Fruit fly (Drosophila melanogaster): Measurements from ENCODE around the gene bond.

The bond gene

DNA sequence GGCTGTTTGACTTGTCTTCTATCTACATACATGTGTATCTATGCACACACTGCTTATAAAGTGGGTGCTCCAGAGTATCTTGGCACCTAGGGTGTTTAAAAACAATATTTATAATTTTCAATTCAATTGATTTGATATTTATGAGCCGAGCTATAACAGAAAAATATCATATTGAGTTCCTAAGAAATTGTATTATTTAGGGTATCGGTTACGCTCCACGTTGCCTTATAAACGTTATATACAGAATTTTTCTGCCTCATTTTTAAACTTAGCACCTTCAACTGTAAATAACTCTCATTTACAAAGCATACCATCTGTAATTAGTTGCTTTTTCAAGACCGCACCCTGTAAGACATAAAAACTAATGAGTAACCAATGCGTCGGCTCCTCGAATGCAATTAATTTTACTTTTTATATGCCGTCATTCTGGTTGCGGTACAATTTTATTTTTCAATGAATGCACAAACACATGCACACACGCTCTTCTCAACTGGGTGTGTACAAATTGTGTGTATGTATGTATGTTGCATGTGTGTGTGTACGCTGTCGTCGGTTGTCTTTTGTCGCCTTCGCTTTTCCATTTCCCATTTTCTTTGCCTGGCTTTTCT is 40.3 kb downstream of the bond start (continued):
- TF ChIP-seq unc-4 (GFP tag; IDR thresholded peaks at IDR 0.05; ENCODE audit: partially characterized antibody): no peak
- TF ChIP-seq MBD-R2 (GFP tag; IDR thresholded peaks at IDR 0.05): no peak
- TF ChIP-seq CG14667 (GFP tag; IDR thresholded peaks at IDR 0.05): no peak
- TF ChIP-seq Ada2b (GFP tag; IDR thresholded peaks at IDR 0.05): 0 out of 2 replicates have a peak, but pooled peaks have one; percentile 13
- no peak for TF ChIP-seq ham (GFP tag; IDR thresholded peaks at IDR 0.05)
- peak; percentile 68 for TF ChIP-seq CG8924 (tag; optimal IDR thresholded peaks at IDR 0.05)
- peak; percentile 35 for TF ChIP-seq cato (GFP tag; optimal IDR thresholded peaks at IDR 0.05; ENCODE audit: borderline replicate concordance)
- peak; percentile 28 for TF ChIP-seq TFAM (GFP tag; optimal IDR thresholded peaks at IDR 0.05)
- TF ChIP-seq CG4707 (GFP tag; optimal IDR thresholded peaks at IDR 0.05): peak; percentile 49
- peak; percentile 42 for TF ChIP-seq CG10654 (GFP tag; optimal IDR thresholded peaks at IDR 0.05)
- TF ChIP-seq CG7928 (GFP tag; optimal IDR thresholded peaks at IDR 0.05): no peak
- peak; percentile 47 for TF ChIP-seq Atf3 (GFP tag; optimal IDR thresholded peaks at IDR 0.05)
- TF ChIP-seq dysf (GFP tag; IDR thresholded peaks at IDR 0.05): no peak
- peak; percentile 69 for TF ChIP-seq CG6254 (GFP tag; optimal IDR thresholded peaks at IDR 0.05)
- no peak for TF ChIP-seq CG3281 (GFP tag; optimal IDR thresholded peaks at IDR 0.05)
- TF ChIP-seq grn (GFP tag; optimal IDR thresholded peaks at IDR 0.05): peak; percentile 31
- no peak for TF ChIP-seq Opbp (GFP tag; IDR thresholded peaks at IDR 0.05; ENCODE audit: partially characterized antibody)
- TF ChIP-seq shn (GFP tag; optimal IDR thresholded peaks at IDR 0.05): peak; percentile 52
- no peak for TF ChIP-seq pita (GFP tag; optimal IDR thresholded peaks at IDR 0.05)
- TF ChIP-seq CHES-1-like (GFP tag; optimal IDR thresholded peaks at IDR 0.05): no peak
- no peak for TF ChIP-seq Fer2 (tag; optimal IDR thresholded peaks at IDR 0.05)
- no peak for TF ChIP-seq H15 (GFP tag; IDR thresholded peaks at IDR 0.05)
- no peak for TF ChIP-seq peb (GFP tag; IDR thresholded peaks at IDR 0.05)
- TF ChIP-seq ssp (GFP tag; IDR thresholded peaks at IDR 0.05): peak; percentile 33; the same call in 1 of the 2 replicates
- no peak for TF ChIP-seq mld (GFP tag; IDR thresholded peaks at IDR 0.05; ENCODE audit: partially characterized antibody)
- no peak for TF ChIP-seq Lim3 (GFP tag; IDR thresholded peaks at IDR 0.05)
- peak; percentile 51 for TF ChIP-seq bab2 (GFP tag; optimal IDR thresholded peaks at IDR 0.05)
- TF ChIP-seq CG14860 (GFP tag; IDR thresholded peaks at IDR 0.05; ENCODE audit: partially characterized antibody): no peak
- no peak for TF ChIP-seq CG16813 (GFP tag; IDR thresholded peaks at IDR 0.05; ENCODE audit: partially characterized antibody)
- TF ChIP-seq chinmo (GFP tag; IDR thresholded peaks at IDR 0.05; ENCODE audit: partially characterized antibody): peak; percentile 51; the same call in 1 of the 4 replicates
- peak; percentile 62 for TF ChIP-seq croc (GFP tag; conservative IDR thresholded peaks at IDR 0.05)
- peak; percentile 13; the same call in 1 of the 3 replicates for TF ChIP-seq so (GFP tag; IDR thresholded peaks at IDR 0.05)
- no peak for TF ChIP-seq CG12769 (tag; optimal IDR thresholded peaks at IDR 0.05)
- no peak for TF ChIP-seq H2.0 (GFP tag; IDR thresholded peaks at IDR 0.05)
- TF ChIP-seq CG30403 (GFP tag; optimal IDR thresholded peaks at IDR 0.05): peak; percentile 72
- no peak for TF ChIP-seq HLHmδ (GFP tag; optimal IDR thresholded peaks at IDR 0.05)
- peak; percentile 62 for TF ChIP-seq ewg (GFP tag; optimal IDR thresholded peaks at IDR 0.05)
- TF ChIP-seq Camta (GFP tag; optimal IDR thresholded peaks at IDR 0.05): peak; percentile 39
- TF ChIP-seq CG10267 (tag; optimal IDR thresholded peaks at IDR 0.05): peak; percentile 65
- no peak for TF ChIP-seq insv (GFP tag; optimal IDR thresholded peaks at IDR 0.05)
- no peak for TF ChIP-seq corto (GFP tag; optimal IDR thresholded peaks at IDR 0.05)
- no peak for TF ChIP-seq sug (tag; optimal IDR thresholded peaks at IDR 0.05)
- TF ChIP-seq CG6791 (GFP tag; IDR thresholded peaks at IDR 0.05; ENCODE audit: partially characterized antibody): no peak
- no peak for TF ChIP-seq rib (GFP tag; IDR thresholded peaks at IDR 0.05)
- peak; percentile 67 for TF ChIP-seq dmrt99B (tag; optimal IDR thresholded peaks at IDR 0.05)
- TF ChIP-seq Mrtf (GFP tag; IDR thresholded peaks at IDR 0.05): no peak
- no peak for TF ChIP-seq CG7963 (GFP tag; IDR thresholded peaks at IDR 0.05; ENCODE audit: partially characterized antibody)
- no peak for TF ChIP-seq gt (GFP tag; IDR thresholded peaks at IDR 0.05)
- TF ChIP-seq CG2199 (GFP tag; IDR thresholded peaks at IDR 0.05): peak; percentile 90; the same call in 2 of the 3 replicates

Measured in whole organism, embryonic.